Worm (Caenorhabditis elegans) whole organism, L1 larva: ENCODE data around the gene nhr-210.

Source experiments
- ama-1 ChIP-seq: fragments of 150-350 bp; optimal IDR thresholded peaks from 2 replicates; lab custom pipeline; 2014
- egl-27 ChIP-seq, 2 experiments: fragments of 150-350 bp in 1 of 2; sonication (generic microtip); optimal IDR thresholded peaks; 3 replicates each; lab custom pipeline; 2017 to 2018; ENCODE audit warnings: missing biosample characterization in 2 of 2, missing genetic modification characterization in 2 of 2, missing genetic modification reagents in 2 of 2
- elt-3 ChIP-seq, 6 experiments: fragments of 150-350 bp in 1 of 6; sonication (generic microtip); optimal IDR thresholded peaks; 2 replicates each; lab custom pipeline; 2017 to 2018; ENCODE audit warnings: missing biosample characterization in 6 of 6, missing genetic modification characterization in 6 of 6, inconsistent platforms in 1 of 6
- jun-1 ChIP-seq: fragments of 150-350 bp; optimal IDR thresholded peaks from 2 replicates; lab custom pipeline; 2014; ENCODE audit warnings: missing biosample characterization, missing genetic modification reagents, missing genetic modification characterization
- lin-13 ChIP-seq: fragments of 150-350 bp; optimal IDR thresholded peaks from 2 replicates; lab custom pipeline; 2014; ENCODE audit warnings: missing biosample characterization, missing genetic modification reagents, missing genetic modification characterization
- lsy-2 ChIP-seq, 2 experiments: fragments of 150-350 bp; optimal IDR thresholded peaks; 2 replicates each; lab custom pipeline; 2014; ENCODE audit warnings: missing biosample characterization in 2 of 2, missing genetic modification characterization in 2 of 2
- mab-9 ChIP-seq: fragments of 200-800 bp; sonication (Bioruptor generic); IDR thresholded peaks from 2 replicates; pipeline ENCODE4 v1.3.6; 2022; ENCODE audit warnings: missing genetic modification reagents, missing genetic modification characterization, missing compliant biosample characterization
- nhr-28 ChIP-seq: fragments of 150-350 bp; optimal IDR thresholded peaks from 2 replicates; lab custom pipeline; 2014; ENCODE audit warnings: missing biosample characterization, missing genetic modification characterization
- nhr-77 ChIP-seq: fragments of 150-350 bp; optimal IDR thresholded peaks from 2 replicates; lab custom pipeline; 2014; ENCODE audit warnings: missing biosample characterization, missing genetic modification characterization
- nhr-90 ChIP-seq: sonication (generic microtip); optimal IDR thresholded peaks from 2 replicates; lab custom pipeline; 2016; ENCODE audit warnings: mild to moderate bottlenecking, missing genetic modification characterization, missing compliant biosample characterization; ENCODE audit not compliant: poor library complexity
- pqm-1 ChIP-seq: sonication (generic microtip); optimal IDR thresholded peaks from 3 replicates; lab custom pipeline; 2017; ENCODE audit warnings: missing biosample characterization, missing genetic modification characterization
- swsn-7 ChIP-seq: sonication (generic microtip); optimal IDR thresholded peaks from 2 replicates; lab custom pipeline; 2016; ENCODE audit warnings: missing genetic modification characterization, missing compliant biosample characterization
- tlp-1 ChIP-seq: fragments of 150-350 bp; optimal IDR thresholded peaks from 2 replicates; lab custom pipeline; 2014; ENCODE audit warnings: missing biosample characterization, missing genetic modification characterization
- vab-15 ChIP-seq: sonication (generic microtip); optimal IDR thresholded peaks from 2 replicates; lab custom pipeline; 2017; ENCODE audit warnings: missing genotype, mild to moderate bottlenecking, missing genetic modification characterization, missing compliant biosample characterization

- no peak for TF ChIP-seq ama-1 (lab: Kevin White, UChicago)
- TF ChIP-seq jun-1, result no peak
- TF ChIP-seq pqm-1 (tag; lab: Kevin White, UChicago), result no peak
- no peak for TF ChIP-seq elt-3 (tag; optimal IDR thresholded peaks at IDR 0.05; lab: Kevin White, UChicago)
- no peak for TF ChIP-seq nhr-28 (tag; lab: Kevin White, UChicago)
- no peak for TF ChIP-seq mab-9
- TF ChIP-seq lin-13 (GFP tag; lab: Kevin White, UChicago), result no peak
- TF ChIP-seq tlp-1 (tag; lab: Kevin White, UChicago), result no peak
- no peak for TF ChIP-seq swsn-7 (tag; lab: Kevin White, UChicago)
- TF ChIP-seq nhr-77 (tag; lab: Kevin White, UChicago), result no peak
- TF ChIP-seq egl-27 (tag; optimal IDR thresholded peaks at IDR 0.05; lab: Kevin White, UChicago), result no peak
- no peak for TF ChIP-seq lsy-2 (tag; optimal IDR thresholded peaks at IDR 0.05; lab: Kevin White, UChicago)
- no peak for TF ChIP-seq nhr-90 (tag; lab: Kevin White, UChicago)
- no peak for TF ChIP-seq vab-15
Observed at ce11 chrV:568105-568504, 48.8 kb upstream of the nhr-210 start, which contains the start of gene sri-72.
